Worm (Caenorhabditis elegans): Measurements from ENCODE around the gene acsd-1.
A peak's percentile ranks its signal among the peaks of the same experiment; 100 is the strongest.

The acsd-1 gene

ce11 chrIII:1142798-1143197, 26.5 kb downstream of the acsd-1 start, which contains the start of gene smr-1:
smr-1 (plus strand) TSS chrIII:1143172.
- TF ChIP-seq B0336.3 (GFP tag; IDR thresholded peaks at IDR 0.05) (peak; percentile 85), mes-4 (tag; optimal IDR thresholded peaks at IDR 0.05) (no peak), let-526 (GFP tag; IDR thresholded peaks at IDR 0.05) (no peak), nhr-27 (tag; optimal IDR thresholded peaks at IDR 0.05) (no peak), F22D6.2 (tag; optimal IDR thresholded peaks at IDR 0.05) (peak; percentile 14), unc-62 (GFP tag; optimal IDR thresholded peaks at IDR 0.05) (no peak), nhr-90 (tag; optimal IDR thresholded peaks at IDR 0.05) (no peak), lsy-27 (tag; optimal IDR thresholded peaks at IDR 0.05; ENCODE audit: borderline replicate concordance, insufficient read depth) (no peak), B0261.1 (tag; optimal IDR thresholded peaks at IDR 0.05) (peak; percentile 2), C17E4.6 (GFP tag; IDR thresholded peaks at IDR 0.05) (no peak), dpff-1 (tag; optimal IDR thresholded peaks at IDR 0.05) (no peak), ama-1 (optimal IDR thresholded peaks at IDR 0.05) (no peak), ama-1 (GFP tag; optimal IDR thresholded peaks at IDR 0.05) (no peak), sdz-38 (tag; optimal IDR thresholded peaks at IDR 0.05) (no peak), rec-8 (tag; optimal IDR thresholded peaks at IDR 0.05) (no peak), F57A8.1 (GFP tag; optimal IDR thresholded peaks at IDR 0.05) (no peak), hsf-1 (GFP tag; IDR thresholded peaks at IDR 0.05) (peak; percentile 51; the same call in 1 of the 2 replicates), B0019.2 (GFP tag; conservative IDR thresholded peaks at IDR 0.05) (no peak), repo-1 (tag; optimal IDR thresholded peaks at IDR 0.05) (peak; percentile 84), somi-1 (GFP tag; optimal IDR thresholded peaks at IDR 0.05) (no peak), ztf-25 (GFP tag; IDR thresholded peaks at IDR 0.05) (no peak), hmg-20 (GFP tag; IDR thresholded peaks at IDR 0.05) (peak; percentile 71; the same call in 1 of the 2 replicates), T07F8.4 (tag; optimal IDR thresholded peaks at IDR 0.05) (no peak), him-1 (tag; optimal IDR thresholded peaks at IDR 0.05) (peak; percentile 80), C06A6.2 (GFP tag; conservative IDR thresholded peaks at IDR 0.05) (0 out of 2 replicates have a peak, but pooled peaks have one; percentile 19), egl-44 (GFP tag; IDR thresholded peaks at IDR 0.05) (0 out of 2 replicates have a peak, but pooled peaks have one; percentile 18), attf-5 (GFP tag; optimal IDR thresholded peaks at IDR 0.05) (peak; percentile 87), mxl-1 (tag; optimal IDR thresholded peaks at IDR 0.05) (no peak), madf-6 (GFP tag; IDR thresholded peaks at IDR 0.05) (peak; percentile 79), nhr-179 (tag; optimal IDR thresholded peaks at IDR 0.05) (no peak), F10E7.11 (tag; optimal IDR thresholded peaks at IDR 0.05) (no peak), madf-8 (GFP tag; conservative IDR thresholded peaks at IDR 0.05) (no peak; the same call in 1 of the 2 replicates), Y56A3A.18 (GFP tag; IDR thresholded peaks at IDR 0.05) (peak; percentile 83), F37B4.10 (GFP tag; IDR thresholded peaks at IDR 0.05) (0 out of 2 replicates have a peak, but pooled peaks have one; percentile 35), nhr-80 (tag; optimal IDR thresholded peaks at IDR 0.05) (peak; percentile 7), K11D2.4 (GFP tag; IDR thresholded peaks at IDR 0.05) (peak; percentile 85), snpc-1.3 (tag; optimal IDR thresholded peaks at IDR 0.05; ENCODE audit: insufficient read depth) (no peak), nfya-1 (tag; optimal IDR thresholded peaks at IDR 0.05; ENCODE audit: borderline replicate concordance, insufficient read depth) (no peak), Y67H2A.10 (GFP tag; conservative IDR thresholded peaks at IDR 0.05) (no peak), dpl-1 (GFP tag; optimal IDR thresholded peaks at IDR 0.05) (peak; percentile 95), B0035.1 (tag; optimal IDR thresholded peaks at IDR 0.05) (peak; percentile 25), zim-3 (tag; optimal IDR thresholded peaks at IDR 0.05) (peak; percentile 26), zfh-2 (GFP tag; conservative IDR thresholded peaks at IDR 0.05) (no peak), ztf-18 (tag; optimal IDR thresholded peaks at IDR 0.05) (peak; percentile 98), ztf-28 (GFP tag; IDR thresholded peaks at IDR 0.05) (no peak), ekl-4 (GFP tag; IDR thresholded peaks at IDR 0.05) (peak; percentile 90), ceh-40 (GFP tag; IDR thresholded peaks at IDR 0.05) (no peak), ceh-58 (GFP tag; IDR thresholded peaks at IDR 0.05) (no peak), snpc-3.4 (tag; optimal IDR thresholded peaks at IDR 0.05) (peak; percentile 76)
